Fruit fly (Drosophila melanogaster) whole organism, embryonic: ENCODE results near the gene mRpL39.

Experiments
- CG16813 ChIP-seq: fragments of 200-800 bp; sonication (Bioruptor generic); IDR thresholded peaks from 3 replicates; pipeline ENCODE4 v1.3.6; 2022; ENCODE audit warnings: missing biosample characterization, missing genetic modification characterization; ENCODE audit not compliant: partially characterized antibody
- CG18011 ChIP-seq: fragments of 200-800 bp; sonication (Bioruptor generic); optimal IDR thresholded peaks from 2 replicates; lab custom pipeline; 2017; ENCODE audit warnings: missing biosample characterization, missing genetic modification characterization, mild to moderate bottlenecking, moderate library complexity, missing genotype
- MTF-1 ChIP-seq: fragments of 200-800 bp; sonication (Bioruptor generic); optimal IDR thresholded peaks from 2 replicates; lab custom pipeline; 2018; ENCODE audit warnings: missing biosample characterization, mild to moderate bottlenecking, missing genetic modification characterization, borderline replicate concordance
- tup ChIP-seq: fragments of 200-800 bp; sonication (Bioruptor generic); optimal IDR thresholded peaks from 2 replicates; lab custom pipeline; 2016; ENCODE audit warnings: missing biosample characterization, mild to moderate bottlenecking, missing genetic modification characterization, moderate library complexity

DNA sequence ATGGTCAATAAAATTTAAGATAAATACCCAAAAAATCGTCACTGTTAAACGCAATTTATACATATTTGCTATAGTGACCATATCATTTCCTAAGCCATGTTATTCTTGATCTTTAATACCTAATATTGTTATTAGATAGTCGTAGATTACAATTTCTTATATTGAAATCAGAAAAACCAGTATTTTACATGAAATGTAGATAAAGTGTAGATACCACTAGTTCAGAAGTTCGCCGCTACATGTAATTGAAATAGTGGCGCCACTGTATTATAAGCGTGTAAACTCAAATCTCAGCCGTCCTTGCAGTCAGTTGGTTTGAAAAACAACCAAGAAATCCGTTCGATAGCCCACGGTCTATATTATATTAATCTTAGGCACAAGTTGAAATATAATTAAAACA lies 48.6 kb upstream of the mRpL39 start:
- TF ChIP-seq MTF-1 (GFP tag; lab: Kevin White, UChicago) (no peak), CG16813 (GFP tag; lab: Robert Waterston, UW) (peak; percentile 66), tup (GFP tag; lab: Kevin White, UChicago) (no peak), CG18011 (GFP tag; lab: Kevin White, UChicago) (no peak)
